Worm (Caenorhabditis elegans) whole organism, L2 larva: Measurements from ENCODE around the gene Y53C12B.1.
A peak's percentile ranks its signal among the peaks of the same experiment; 100 is the strongest.

Experiments
- C34F6.9 ChIP-seq: fragments of 150-350 bp; optimal IDR thresholded peaks from 2 replicates; lab custom pipeline; 2014; ENCODE audit warnings: missing biosample characterization, missing genetic modification characterization
- F13H6.1 ChIP-seq: sonication (generic microtip); optimal IDR thresholded peaks from 2 replicates; lab custom pipeline; 2016; ENCODE audit warnings: missing genetic modification characterization, missing compliant biosample characterization
- R02D3.7 ChIP-seq: fragments of 150-350 bp; optimal IDR thresholded peaks from 2 replicates; lab custom pipeline; 2014; ENCODE audit warnings: missing biosample characterization, missing genetic modification characterization
- Y55F3AM.14 ChIP-seq: fragments of 200-800 bp; sonication (Bioruptor generic); optimal IDR thresholded peaks from 2 replicates; lab custom pipeline; 2018; ENCODE audit warnings: mild to moderate bottlenecking, missing genetic modification characterization, missing compliant biosample characterization
- ZK546.5 ChIP-seq: sonication (generic microtip); optimal IDR thresholded peaks from 2 replicates; lab custom pipeline; 2017; ENCODE audit warnings: missing biosample characterization, missing genetic modification characterization
- alr-1 ChIP-seq: fragments of 150-350 bp; optimal IDR thresholded peaks from 2 replicates; lab custom pipeline; 2014; ENCODE audit warnings: missing biosample characterization, missing genetic modification characterization
- ama-1 ChIP-seq: fragments of 150-350 bp; optimal IDR thresholded peaks from 2 replicates; lab custom pipeline; 2018; ENCODE audit warnings: inconsistent platforms
- blmp-1 ChIP-seq: sonication (generic microtip); optimal IDR thresholded peaks from 2 replicates; lab custom pipeline; 2017; ENCODE audit warnings: missing genetic modification characterization, mild to moderate bottlenecking, missing compliant biosample characterization, antibody characterized with exemption, moderate library complexity; ENCODE audit not compliant: insufficient read depth
- ceh-16 ChIP-seq: fragments of 150-350 bp; optimal IDR thresholded peaks from 2 replicates; lab custom pipeline; 2014; ENCODE audit warnings: missing biosample characterization, missing genetic modification characterization
- ceh-82 ChIP-seq: fragments of 150-350 bp; optimal IDR thresholded peaks from 2 replicates; lab custom pipeline; 2014; ENCODE audit warnings: missing biosample characterization, missing genetic modification characterization
- crh-2 ChIP-seq: sonication (generic microtip); optimal IDR thresholded peaks from 2 replicates; lab custom pipeline; 2017; ENCODE audit warnings: missing biosample characterization, missing genetic modification characterization
- egl-27 ChIP-seq: sonication (generic microtip); optimal IDR thresholded peaks from 3 replicates; lab custom pipeline; 2017; ENCODE audit warnings: missing biosample characterization, missing genetic modification reagents, missing genetic modification characterization
- elt-1 ChIP-seq: fragments of 150-350 bp; optimal IDR thresholded peaks from 2 replicates; lab custom pipeline; 2014; ENCODE audit warnings: missing biosample characterization, missing genetic modification characterization
- fos-1 ChIP-seq: fragments of 150-350 bp; optimal IDR thresholded peaks from 2 replicates; lab custom pipeline; 2014; ENCODE audit warnings: missing biosample characterization, missing genetic modification characterization
- gmeb-1 ChIP-seq: fragments of 150-350 bp; optimal IDR thresholded peaks from 2 replicates; lab custom pipeline; 2014; ENCODE audit warnings: missing biosample characterization, missing genetic modification characterization
- lin-11 ChIP-seq: fragments of 150-350 bp; sonication (generic microtip); optimal IDR thresholded peaks from 2 replicates; lab custom pipeline; 2014; ENCODE audit warnings: missing biosample characterization, missing genetic modification characterization, inconsistent platforms, mixed read lengths
- lin-39 ChIP-seq: fragments of 150-350 bp; optimal IDR thresholded peaks from 2 replicates; lab custom pipeline; 2014; ENCODE audit warnings: missing biosample characterization, missing genetic modification reagents, missing genetic modification characterization
- lsy-2 ChIP-seq, 2 experiments: fragments of 150-350 bp in 1 of 2; sonication (generic microtip) in 1 of 2; optimal IDR thresholded peaks; 2 replicates each; lab custom pipeline; 2014 to 2017; ENCODE audit warnings: missing biosample characterization in 2 of 2, missing genetic modification characterization in 2 of 2
- mab-5 ChIP-seq: fragments of 150-350 bp; optimal IDR thresholded peaks from 2 replicates; lab custom pipeline; 2014; ENCODE audit warnings: missing biosample characterization, missing genetic modification characterization
- mdl-1 ChIP-seq, 2 experiments: fragments of 150-350 bp in 1 of 2; sonication (generic microtip) in 1 of 2; optimal IDR thresholded peaks; 2 replicates each; lab custom pipeline; 2017; ENCODE audit warnings: missing biosample characterization in 2 of 2, missing genetic modification characterization in 2 of 2
- nhr-10 ChIP-seq: sonication (generic microtip); optimal IDR thresholded peaks from 2 replicates; lab custom pipeline; 2017; ENCODE audit warnings: missing biosample characterization, missing genetic modification characterization
- nhr-11 ChIP-seq: fragments of 150-350 bp; optimal IDR thresholded peaks from 2 replicates; lab custom pipeline; 2014; ENCODE audit warnings: missing biosample characterization, missing genetic modification characterization
- nhr-12 ChIP-seq: fragments of 150-350 bp; optimal IDR thresholded peaks from 2 replicates; lab custom pipeline; 2014; ENCODE audit warnings: missing biosample characterization, missing genetic modification characterization
- nhr-129 ChIP-seq: fragments of 150-350 bp; optimal IDR thresholded peaks from 2 replicates; lab custom pipeline; 2014; ENCODE audit warnings: missing biosample characterization, missing genetic modification characterization
- nhr-21 ChIP-seq: fragments of 150-350 bp; optimal IDR thresholded peaks from 2 replicates; lab custom pipeline; 2014; ENCODE audit warnings: missing biosample characterization, missing genetic modification characterization
- nhr-23 ChIP-seq: fragments of 150-350 bp; optimal IDR thresholded peaks from 2 replicates; lab custom pipeline; 2014; ENCODE audit warnings: missing biosample characterization, missing genetic modification reagents, missing genetic modification characterization
- nhr-237 ChIP-seq: fragments of 150-350 bp; optimal IDR thresholded peaks from 2 replicates; lab custom pipeline; 2014; ENCODE audit warnings: missing biosample characterization, missing genetic modification characterization
- nhr-25 ChIP-seq: fragments of 150-350 bp; sonication (generic microtip); optimal IDR thresholded peaks from 3 replicates; lab custom pipeline; 2014; ENCODE audit warnings: missing biosample characterization, missing genetic modification characterization
- nhr-6 ChIP-seq: fragments of 150-350 bp; optimal IDR thresholded peaks from 2 replicates; lab custom pipeline; 2014; ENCODE audit warnings: missing biosample characterization, missing genetic modification characterization
- nhr-77 ChIP-seq: fragments of 150-350 bp; optimal IDR thresholded peaks from 2 replicates; lab custom pipeline; 2014; ENCODE audit warnings: missing biosample characterization, missing genetic modification characterization
- sem-4 ChIP-seq: fragments of 150-350 bp; optimal IDR thresholded peaks from 2 replicates; lab custom pipeline; 2014; ENCODE audit warnings: missing biosample characterization, missing genetic modification reagents, missing genetic modification characterization
- skn-1 ChIP-seq: sonication (generic microtip); optimal IDR thresholded peaks from 2 replicates; lab custom pipeline; 2017; ENCODE audit warnings: missing biosample characterization, missing genetic modification characterization
- sma-3 ChIP-seq: sonication (generic microtip); optimal IDR thresholded peaks from 2 replicates; lab custom pipeline; 2016; ENCODE audit warnings: missing genetic modification reagents, missing genetic modification characterization, missing compliant biosample characterization
- sma-9 ChIP-seq, 2 experiments: fragments of 150-350 bp in 1 of 2; sonication (generic microtip) in 1 of 2; optimal IDR thresholded peaks; 2 replicates each; lab custom pipeline; 2014 to 2016; ENCODE audit warnings: missing genetic modification characterization in 2 of 2, mild to moderate bottlenecking in 1 of 2, missing biosample characterization in 1 of 2, missing compliant biosample characterization in 1 of 2, missing genetic modification reagents in 1 of 2, moderate library complexity in 1 of 2
- snpc-4 ChIP-seq: fragments of 150-350 bp; optimal IDR thresholded peaks from 2 replicates; lab custom pipeline; 2014; ENCODE audit warnings: missing biosample characterization, missing genetic modification characterization
- unc-39 ChIP-seq: fragments of 150-350 bp; optimal IDR thresholded peaks from 2 replicates; lab custom pipeline; 2014; ENCODE audit warnings: missing biosample characterization, missing genetic modification characterization
- unc-55 ChIP-seq: fragments of 150-350 bp; sonication (generic microtip); optimal IDR thresholded peaks from 3 replicates; lab custom pipeline; 2014; ENCODE audit warnings: missing biosample characterization, missing genetic modification reagents, missing genetic modification characterization
- unc-62 ChIP-seq: fragments of 150-350 bp; optimal IDR thresholded peaks from 2 replicates; lab custom pipeline; 2014; ENCODE audit warnings: missing biosample characterization, missing genetic modification reagents, missing genetic modification characterization
- ztf-11 ChIP-seq: sonication (generic microtip); optimal IDR thresholded peaks from 2 replicates; lab custom pipeline; 2017; ENCODE audit warnings: missing biosample characterization, missing genetic modification characterization
- ztf-4 ChIP-seq: fragments of 150-350 bp; optimal IDR thresholded peaks from 2 replicates; lab custom pipeline; 2014; ENCODE audit warnings: missing biosample characterization, missing genetic modification characterization

Y53C12B.1 gene

ce11 chrII:9757651-9758282, 11.9 kb upstream of the Y53C12B.1 start, which contains the start of gene shk-1:
Gene shk-1 (plus strand): TSS chrII:9758232.
- peak in 1 of 2 experiments; percentile 39 for TF ChIP-seq lsy-2 (tag; optimal IDR thresholded peaks at IDR 0.05; lab: Kevin White, UChicago)
- peak; percentile 40 for TF ChIP-seq C34F6.9 (tag; lab: Kevin White, UChicago)
- TF ChIP-seq F13H6.1 (tag; lab: Kevin White, UChicago) = peak; percentile 57
- TF ChIP-seq nhr-129 (tag; lab: Kevin White, UChicago) = peak; percentile 33
- no peak for TF ChIP-seq snpc-4 (tag; lab: Kevin White, UChicago)
- TF ChIP-seq sma-9 (GFP tag; optimal IDR thresholded peaks at IDR 0.05; lab: Kevin White, UChicago) = peak; percentile 70
- no peak for TF ChIP-seq sma-9 (tag; optimal IDR thresholded peaks at IDR 0.05; lab: Kevin White, UChicago)

DNA sequence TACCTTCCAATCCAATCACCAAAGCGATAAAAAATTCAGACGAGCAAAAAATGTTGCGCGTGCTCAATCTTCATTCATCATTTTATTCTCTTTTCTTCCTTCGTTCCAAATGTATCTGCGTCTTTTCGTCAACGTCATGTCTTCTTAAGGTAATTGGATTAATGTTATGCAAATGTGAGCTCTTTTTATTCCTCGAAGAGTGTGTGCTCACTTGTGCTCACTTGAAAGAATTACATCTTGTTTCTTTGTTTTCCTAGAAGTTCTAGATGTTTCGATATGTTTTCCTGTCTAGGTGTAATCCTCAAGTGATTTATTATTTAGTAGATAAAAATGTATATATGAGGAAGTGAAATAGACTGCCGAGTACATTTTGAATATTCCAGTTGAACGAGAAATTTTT, 9.5 kb upstream of the Y53C12B.1 start:
- peak; percentile 40 for TF ChIP-seq unc-55
- peak in 1 of 2 experiments; percentile 13 for TF ChIP-seq lsy-2 (tag; optimal IDR thresholded peaks at IDR 0.05; lab: Kevin White, UChicago)
- no peak for TF ChIP-seq fos-1 (tag; lab: Kevin White, UChicago)
- TF ChIP-seq mab-5 (tag; lab: Kevin White, UChicago) = peak; percentile 38
- no peak for TF ChIP-seq nhr-129 (tag; lab: Kevin White, UChicago)
- no peak for TF ChIP-seq nhr-237

DNA sequence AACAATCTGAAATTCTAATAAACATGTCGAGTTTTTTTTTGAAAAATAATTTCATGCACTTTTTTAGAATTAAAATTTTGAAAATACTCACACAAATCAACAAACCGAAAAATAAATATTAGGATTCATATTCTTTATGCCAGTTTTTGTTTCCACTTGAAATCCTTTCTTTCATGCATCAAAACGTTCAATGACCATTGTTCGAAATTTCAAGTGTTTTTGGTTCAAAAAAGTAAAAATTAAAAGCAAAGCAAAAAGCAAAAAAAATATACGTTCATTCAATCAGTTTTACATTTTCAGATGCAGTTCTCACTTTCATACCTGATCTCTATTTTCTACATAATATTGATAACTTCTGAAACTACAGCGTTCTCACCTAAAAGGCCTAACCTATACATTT, 7.9 kb upstream of the Y53C12B.1 start, which contains the start of gene ZK1321.1:
TSS of gene ZK1321.1 (plus strand) at position 301 of the 400 bp plus-strand sequence.
- TF ChIP-seq sem-4 (no peak), nhr-25 (no peak), lin-39 (tag; lab: Kevin White, UChicago) (no peak), ceh-82 (tag; lab: Kevin White, UChicago) (no peak), Y55F3AM.14 (GFP tag; lab: Kevin White, UChicago) (no peak), lsy-2 (tag; optimal IDR thresholded peaks at IDR 0.05; lab: Kevin White, UChicago) (no peak), alr-1 (tag; lab: Kevin White, UChicago) (no peak)

DNA sequence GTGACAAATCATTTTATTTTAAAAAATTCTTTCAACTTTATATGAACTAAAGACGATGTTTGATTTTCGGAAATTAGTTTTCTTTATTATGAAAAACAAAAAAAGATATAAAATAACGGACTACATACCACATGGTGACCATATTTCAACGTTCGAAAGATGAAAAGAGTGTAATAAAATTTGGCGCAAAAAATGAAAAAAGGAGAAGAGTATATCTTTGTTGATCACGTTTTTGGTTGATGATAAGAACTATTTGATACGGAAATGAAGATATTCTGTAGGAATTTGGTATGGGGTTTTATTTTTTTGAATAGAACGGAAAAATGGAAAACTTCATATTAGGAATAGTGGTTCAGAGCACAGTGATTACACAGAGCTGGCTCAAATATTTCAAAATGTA, 7.2 kb upstream of the Y53C12B.1 start, which contains the start of gene Y53C12B.7:
TSS of gene Y53C12B.7 (minus strand) at position 163 of the 400 bp plus-strand sequence.
- TF ChIP-seq blmp-1 (peak; percentile 17), lin-11 (tag; lab: Kevin White, UChicago) (no peak), egl-27 (tag; lab: Kevin White, UChicago) (no peak), sma-9 (GFP tag; optimal IDR thresholded peaks at IDR 0.05; lab: Kevin White, UChicago) (peak; percentile 36), sma-9 (tag; optimal IDR thresholded peaks at IDR 0.05; lab: Kevin White, UChicago) (no peak)

ce11 chrII:9752278-9752677, 6.4 kb upstream of the Y53C12B.1 start:
- TF ChIP-seq R02D3.7 (tag; lab: Kevin White, UChicago) = no peak
- no peak for TF ChIP-seq nhr-12
- TF ChIP-seq gmeb-1 (tag; lab: Kevin White, UChicago) = no peak
- TF ChIP-seq nhr-129 (tag; lab: Kevin White, UChicago) = no peak
- TF ChIP-seq nhr-10 (tag; lab: Kevin White, UChicago) = no peak
- peak; percentile 50 for TF ChIP-seq nhr-21
- peak; percentile 33 for TF ChIP-seq sma-3
- no peak for TF ChIP-seq F13H6.1 (tag; lab: Kevin White, UChicago)
- no peak for TF ChIP-seq ceh-16 (tag; lab: Kevin White, UChicago)
- no peak for TF ChIP-seq ama-1 (lab: Kevin White, UChicago)
- no peak for TF ChIP-seq crh-2 (tag; lab: Kevin White, UChicago)
- no peak for TF ChIP-seq fos-1 (tag; lab: Kevin White, UChicago)
- TF ChIP-seq nhr-11 (tag; lab: Kevin White, UChicago) = no peak
- no peak for TF ChIP-seq Y55F3AM.14 (GFP tag; lab: Kevin White, UChicago)
- TF ChIP-seq skn-1 (tag; lab: Kevin White, UChicago) = no peak
- peak; percentile 85 for TF ChIP-seq sma-9 (GFP tag; optimal IDR thresholded peaks at IDR 0.05; lab: Kevin White, UChicago)
- TF ChIP-seq sma-9 (tag; optimal IDR thresholded peaks at IDR 0.05; lab: Kevin White, UChicago) = no peak
- no peak for TF ChIP-seq snpc-4 (tag; lab: Kevin White, UChicago)
- peak in 1 of 2 experiments; percentile 4 for TF ChIP-seq mdl-1 (tag; optimal IDR thresholded peaks at IDR 0.05; lab: Kevin White, UChicago)
- no peak for TF ChIP-seq elt-1 (tag; lab: Kevin White, UChicago)
- no peak for TF ChIP-seq ZK546.5
- TF ChIP-seq egl-27 (tag; lab: Kevin White, UChicago) = no peak
- TF ChIP-seq nhr-77 (tag; lab: Kevin White, UChicago) = no peak
- TF ChIP-seq lsy-2 (tag; optimal IDR thresholded peaks at IDR 0.05; lab: Kevin White, UChicago) = peak in 1 of 2 experiments; percentile 8
- no peak for TF ChIP-seq alr-1 (tag; lab: Kevin White, UChicago)
- TF ChIP-seq ztf-11 (tag; lab: Kevin White, UChicago) = no peak
- no peak for TF ChIP-seq nhr-23 (tag; lab: Kevin White, UChicago)
- TF ChIP-seq unc-55 = no peak
- no peak for TF ChIP-seq unc-62 (GFP tag; lab: Kevin White, UChicago)
- no peak for TF ChIP-seq ztf-4
- TF ChIP-seq mab-5 (tag; lab: Kevin White, UChicago) = no peak
- peak; percentile 46 for TF ChIP-seq nhr-25
- no peak for TF ChIP-seq lin-39 (tag; lab: Kevin White, UChicago)
- no peak for TF ChIP-seq sem-4
- no peak for TF ChIP-seq nhr-6 (tag; lab: Kevin White, UChicago)
- no peak for TF ChIP-seq blmp-1
- TF ChIP-seq unc-39 (tag; lab: Kevin White, UChicago) = no peak
- no peak for TF ChIP-seq lin-11 (tag; lab: Kevin White, UChicago)
